Worm (Caenorhabditis elegans) whole organism, young adult: ENCODE data around the gene Y15E3A.5.

Experiments used
- F22D6.2 ChIP-seq: sonication (generic microtip); optimal IDR thresholded peaks from 2 replicates; lab custom pipeline; 2016; ENCODE audit warnings: mild to moderate bottlenecking, missing genetic modification characterization, missing compliant biosample characterization
- F49E8.2 ChIP-seq: sonication (generic microtip); optimal IDR thresholded peaks from 3 replicates; lab custom pipeline; 2017; ENCODE audit warnings: missing genetic modification characterization, mild to moderate bottlenecking, missing compliant biosample characterization, antibody characterized with exemption, moderate library complexity; ENCODE audit not compliant: insufficient read depth
- F57C9.4 ChIP-seq: sonication (generic microtip); optimal IDR thresholded peaks from 2 replicates; lab custom pipeline; 2017; ENCODE audit warnings: mild to moderate bottlenecking, missing genetic modification characterization, missing compliant biosample characterization
- Y67H2A.10 ChIP-seq: fragments of 200-800 bp; sonication (Bioruptor generic); conservative IDR thresholded peaks from 2 replicates; pipeline ENCODE4 v1.3.6; 2022; ENCODE audit warnings: missing genetic modification reagents, missing genetic modification characterization, missing compliant biosample characterization
- attf-3 ChIP-seq: fragments of 200-800 bp; sonication (Bioruptor generic); conservative IDR thresholded peaks from 2 replicates; pipeline ENCODE4 v1.3.6; 2022; ENCODE audit warnings: missing genetic modification reagents, missing genetic modification characterization, missing compliant biosample characterization
- dpl-1 ChIP-seq: fragments of 150-350 bp; optimal IDR thresholded peaks from 2 replicates; lab custom pipeline; 2014; ENCODE audit warnings: missing biosample characterization, missing genetic modification reagents, missing genetic modification characterization
- egl-18 ChIP-seq: fragments of 200-800 bp; sonication (Bioruptor generic); IDR thresholded peaks from 2 replicates; pipeline ENCODE4 v1.3.6; 2022; ENCODE audit warnings: missing genetic modification reagents, missing genetic modification characterization, missing compliant biosample characterization
- him-1 ChIP-seq: sonication (generic microtip); optimal IDR thresholded peaks from 2 replicates; lab custom pipeline; 2016; ENCODE audit warnings: missing genotype, missing genetic modification reagents, missing genetic modification characterization, missing compliant biosample characterization
- hmg-20 ChIP-seq: fragments of 200-800 bp; sonication (Bioruptor generic); IDR thresholded peaks from 2 replicates; pipeline ENCODE4 v1.3.6; 2022; ENCODE audit warnings: missing genetic modification reagents, missing genetic modification characterization, missing compliant biosample characterization
- nfya-1 ChIP-seq: sonication (generic microtip); optimal IDR thresholded peaks from 2 replicates; lab custom pipeline; 2017; ENCODE audit warnings: antibody characterized with exemption, missing compliant biosample characterization, missing genetic modification characterization, borderline replicate concordance; ENCODE audit not compliant: insufficient read depth
- pbrm-1 ChIP-seq: fragments of 200-800 bp; sonication (Bioruptor generic); IDR thresholded peaks from 2 replicates; pipeline ENCODE4 v1.3.6; 2022; ENCODE audit warnings: missing genetic modification reagents, missing genetic modification characterization, missing compliant biosample characterization
- snpc-4 ChIP-seq, 5 experiments: fragments of 150-350 bp in 1 of 5; sonication (generic microtip) in 4 of 5; optimal IDR thresholded peaks; 2 replicates each; lab custom pipeline; 2014 to 2018; ENCODE audit warnings: missing genetic modification characterization in 5 of 5, missing biosample characterization in 3 of 5, antibody characterized with exemption in 2 of 5, mild to moderate bottlenecking in 2 of 5, missing compliant biosample characterization in 2 of 5, missing genotype in 2 of 5, moderate library complexity in 2 of 5, missing genetic modification reagents in 1 of 5
- tlf-1 ChIP-seq: fragments of 200-800 bp; sonication (Bioruptor generic); optimal IDR thresholded peaks from 2 replicates; lab custom pipeline; 2018; ENCODE audit warnings: mild to moderate bottlenecking, missing genetic modification characterization, missing compliant biosample characterization
- unc-130 ChIP-seq: sonication (generic microtip); optimal IDR thresholded peaks from 2 replicates; lab custom pipeline; 2016; ENCODE audit warnings: missing genetic modification reagents, missing genetic modification characterization, missing compliant biosample characterization

- TF ChIP-seq F22D6.2 (tag; lab: Kevin White, UChicago) (no peak), Y67H2A.10 (GFP tag; lab: Robert Waterston, UW) (no peak), nfya-1 (no peak), pbrm-1 (GFP tag; lab: Robert Waterston, UW) (no peak), tlf-1 (GFP tag; lab: Kevin White, UChicago) (no peak), unc-130 (GFP tag; lab: Kevin White, UChicago) (no peak), egl-18 (GFP tag; lab: Robert Waterston, UW) (no peak), hmg-20 (no peak), F49E8.2 (tag; lab: Kevin White, UChicago) (no peak), snpc-4 (GFP tag; optimal IDR thresholded peaks at IDR 0.05; lab: Kevin White, UChicago) (no peak), snpc-4 (tag; optimal IDR thresholded peaks at IDR 0.05; lab: Kevin White, UChicago) (no peak), attf-3 (no peak), him-1 (tag; lab: Kevin White, UChicago) (no peak), F57C9.4 (no peak), dpl-1 (GFP tag; lab: Kevin White, UChicago) (no peak)
Measured at ce11 chrX:15300002-15300401, 40.4 kb upstream of the Y15E3A.5 start.
